Worm (Caenorhabditis elegans): Measurements from ENCODE around the gene flp-15.
A peak's percentile ranks its signal among the peaks of the same experiment; 100 is the strongest.

The flp-15 gene

DNA sequence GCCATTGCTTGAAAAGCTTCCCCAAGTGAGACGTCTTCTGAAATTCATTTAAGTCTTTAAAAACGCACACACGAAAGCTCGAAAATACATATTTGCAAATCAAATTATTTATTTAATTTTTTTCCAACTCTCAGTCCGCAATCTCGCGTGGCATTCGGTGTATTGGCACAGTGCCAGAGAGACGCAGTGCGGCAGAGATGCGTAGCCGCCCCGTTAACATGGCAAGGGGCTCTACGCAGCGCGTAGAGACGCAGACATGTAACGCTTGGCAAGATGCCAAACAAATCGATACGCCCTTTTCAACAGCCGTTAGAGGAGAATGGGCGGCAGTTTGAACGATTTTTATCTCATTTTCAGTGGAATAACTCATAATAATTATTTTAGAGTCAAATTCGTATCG is 24.1 kb downstream of the flp-15 start, which contains the start of the genes drr-2 and set-16 (continued):
- TF ChIP-seq M03D4.4 (tag; optimal IDR thresholded peaks at IDR 0.05): peak; percentile 62
- TF ChIP-seq drap-1 (GFP tag; optimal IDR thresholded peaks at IDR 0.05): peak; percentile 77

- no peak for TF ChIP-seq elt-3 (tag; optimal IDR thresholded peaks at IDR 0.05)
- no peak for TF ChIP-seq ceh-39 (tag; optimal IDR thresholded peaks at IDR 0.05)
- TF ChIP-seq pha-4 (tag; optimal IDR thresholded peaks at IDR 0.05): no peak
- no peak for TF ChIP-seq nhr-237 (tag; optimal IDR thresholded peaks at IDR 0.05)
- no peak for TF ChIP-seq tbx-8 (GFP tag; optimal IDR thresholded peaks at IDR 0.05)
- no peak for TF ChIP-seq lsy-2 (tag; optimal IDR thresholded peaks at IDR 0.05)
- TF ChIP-seq unc-120 (tag; optimal IDR thresholded peaks at IDR 0.05; ENCODE audit: poor library complexity, severe bottlenecking): no peak
- TF ChIP-seq cnd-1 (tag; optimal IDR thresholded peaks at IDR 0.05): no peak
- no peak for TF ChIP-seq M03D4.4 (tag; optimal IDR thresholded peaks at IDR 0.05)
- TF ChIP-seq mep-1 (tag; optimal IDR thresholded peaks at IDR 0.05): no peak
- TF ChIP-seq mab-5 (tag; optimal IDR thresholded peaks at IDR 0.05): no peak
- no peak for TF ChIP-seq sem-2 (GFP tag; optimal IDR thresholded peaks at IDR 0.05)
- TF ChIP-seq nhr-28 (tag; optimal IDR thresholded peaks at IDR 0.05): no peak
- no peak for TF ChIP-seq mls-2 (tag; optimal IDR thresholded peaks at IDR 0.05)
- no peak for TF ChIP-seq flh-1 (GFP tag; optimal IDR thresholded peaks at IDR 0.05)
- no peak for TF ChIP-seq ztf-11 (tag; optimal IDR thresholded peaks at IDR 0.05)
- no peak for TF ChIP-seq nhr-12 (tag; optimal IDR thresholded peaks at IDR 0.05)
- TF ChIP-seq sptf-1 (tag; optimal IDR thresholded peaks at IDR 0.05): no peak
- TF ChIP-seq elt-1 (tag; optimal IDR thresholded peaks at IDR 0.05; ENCODE audit: borderline replicate concordance, insufficient read depth): no peak
- no peak for TF ChIP-seq drap-1 (GFP tag; optimal IDR thresholded peaks at IDR 0.05)
These were observed 24.9 kb downstream of the flp-15 start for ce11 chrIII:13642776-13643175.

DNA sequence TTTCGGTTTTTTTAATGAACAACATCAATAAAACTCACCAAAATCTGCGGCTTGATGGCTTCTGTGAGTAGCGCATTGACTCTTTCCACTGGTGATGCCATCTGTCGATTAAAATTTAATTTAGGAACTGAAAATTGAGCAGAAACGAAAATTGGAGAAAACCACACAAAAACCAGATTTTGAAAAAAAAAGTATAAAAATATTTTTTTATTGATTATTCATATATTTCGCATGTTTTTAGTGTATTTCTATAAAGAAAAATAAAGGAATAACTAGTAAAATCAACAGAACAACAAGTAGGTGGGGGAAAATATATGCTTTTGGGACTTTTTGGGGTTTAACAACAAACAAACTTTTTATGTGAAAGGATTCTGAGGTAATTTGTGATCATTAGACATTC is 25.4 kb downstream of the flp-15 start, which contains the start of gene T12D8.10:
Gene T12D8.10, minus strand, starts transcription at position 101 of the 400 bp plus-strand sequence.
- TF ChIP-seq snpc-4 (tag; optimal IDR thresholded peaks at IDR 0.05): no peak

DNA sequence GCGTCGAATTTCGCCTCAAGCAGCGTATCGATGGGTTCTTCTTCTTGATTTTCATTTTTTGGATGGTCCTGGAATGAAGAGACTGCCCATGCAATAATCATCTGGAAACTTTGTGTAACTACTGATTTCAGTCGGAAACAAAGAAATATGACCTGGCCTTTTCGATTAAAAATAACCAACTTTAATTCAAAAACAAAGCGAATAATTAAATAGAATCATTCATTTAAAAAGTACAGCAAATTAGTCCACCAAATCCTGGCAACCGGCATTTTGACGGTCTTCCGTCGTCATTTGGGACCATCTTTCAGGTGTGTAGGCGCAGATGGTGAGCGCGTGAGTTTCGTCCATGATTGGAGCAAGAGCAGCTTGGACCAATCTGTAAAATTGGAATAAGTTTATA is 26.1 kb downstream of the flp-15 start, which contains the start of gene acbp-5:
Gene acbp-5, minus strand, starts transcription at position 101 of the 400 bp plus-strand sequence.
- TF ChIP-seq ces-1 (GFP tag; optimal IDR thresholded peaks at IDR 0.05) (no peak), nhr-76 (tag; optimal IDR thresholded peaks at IDR 0.05) (no peak), zip-8 (tag; optimal IDR thresholded peaks at IDR 0.05) (no peak), ceh-39 (tag; optimal IDR thresholded peaks at IDR 0.05) (no peak), lsy-2 (tag; optimal IDR thresholded peaks at IDR 0.05) (no peak), nhr-28 (tag; optimal IDR thresholded peaks at IDR 0.05) (no peak), elt-3 (tag; optimal IDR thresholded peaks at IDR 0.05) (no peak), ceh-43 (GFP tag; optimal IDR thresholded peaks at IDR 0.05) (no peak), nhr-2 (tag; optimal IDR thresholded peaks at IDR 0.05) (no peak), pha-4 (tag; optimal IDR thresholded peaks at IDR 0.05) (no peak), unc-62 (GFP tag; optimal IDR thresholded peaks at IDR 0.05) (no peak)

ce11 chrIII:13640869-13641268 is 26.8 kb downstream of the flp-15 start:
- no peak for TF ChIP-seq hlh-1 (tag; optimal IDR thresholded peaks at IDR 0.05)

ce11 chrIII:13640003-13640499 is 27.6 kb downstream of the flp-15 start:
- TF ChIP-seq unc-39 (tag; optimal IDR thresholded peaks at IDR 0.05): no peak
- TF ChIP-seq drap-1 (GFP tag; optimal IDR thresholded peaks at IDR 0.05): no peak
- TF ChIP-seq blmp-1 (tag; optimal IDR thresholded peaks at IDR 0.05): no peak
- no peak for TF ChIP-seq tbx-8 (GFP tag; optimal IDR thresholded peaks at IDR 0.05)
- no peak for TF ChIP-seq nhr-76 (tag; optimal IDR thresholded peaks at IDR 0.05)
- no peak for TF ChIP-seq flh-1 (GFP tag; optimal IDR thresholded peaks at IDR 0.05)
- TF ChIP-seq zip-8 (tag; optimal IDR thresholded peaks at IDR 0.05): no peak
- TF ChIP-seq elt-1 (tag; optimal IDR thresholded peaks at IDR 0.05; ENCODE audit: borderline replicate concordance, insufficient read depth): no peak
- TF ChIP-seq ham-2 (GFP tag; optimal IDR thresholded peaks at IDR 0.05): no peak
- TF ChIP-seq sptf-1 (tag; optimal IDR thresholded peaks at IDR 0.05): no peak
- TF ChIP-seq nhr-237 (tag; optimal IDR thresholded peaks at IDR 0.05): no peak
- no peak for TF ChIP-seq M03D4.4 (tag; optimal IDR thresholded peaks at IDR 0.05)
- TF ChIP-seq hlh-1 (tag; optimal IDR thresholded peaks at IDR 0.05): no peak
- TF ChIP-seq mab-5 (tag; optimal IDR thresholded peaks at IDR 0.05): no peak

All from whole organism, mixed stage, embryonic.